Fruit fly (Drosophila melanogaster): ENCODE data around the gene CG7029.

- no peak for TF ChIP-seq CG7045 (GFP tag; optimal IDR thresholded peaks at IDR 0.05)
- no peak for TF ChIP-seq kay (GFP tag; ENCODE audit: borderline replicate concordance)
- no peak for TF ChIP-seq cic (GFP tag; optimal IDR thresholded peaks at IDR 0.05)
- TF ChIP-seq Mnt (GFP tag; optimal IDR thresholded peaks at IDR 0.05) = no peak
- no peak for TF ChIP-seq pad (GFP tag; optimal IDR thresholded peaks at IDR 0.05)
- no peak for TF ChIP-seq toe (GFP tag; optimal IDR thresholded peaks at IDR 0.05)
- no peak for TF ChIP-seq CG11617 (GFP tag; optimal IDR thresholded peaks at IDR 0.05)
- TF ChIP-seq CG1620 (GFP tag; optimal IDR thresholded peaks at IDR 0.05) = no peak
- no peak for TF ChIP-seq CG5204 (GFP tag; optimal IDR thresholded peaks at IDR 0.05)
- TF ChIP-seq CG7101 (tag; optimal IDR thresholded peaks at IDR 0.05) = no peak
Measured at dm6 chr3R:22803655-22804341, 53.1 kb downstream of the CG7029 start, which contains the start of gene CG7031.
